Fruit fly (Drosophila melanogaster) whole organism, embryonic: Measurements from ENCODE around the gene CG46465.

Experiments
- Bteb2 ChIP-seq: fragments of 200-800 bp; sonication (Bioruptor generic); optimal IDR thresholded peaks from 2 replicates; lab custom pipeline; 2016; ENCODE audit warnings: missing biosample characterization, missing genetic modification characterization
- CG11456 ChIP-seq: fragments of 200-800 bp; sonication (Bioruptor generic); IDR thresholded peaks from 3 replicates; pipeline ENCODE4 v1.3.6; 2022; ENCODE audit warnings: missing biosample characterization, missing genetic modification characterization
- CG11695 ChIP-seq: fragments of 200-800 bp; sonication (Bioruptor generic); IDR thresholded peaks from 3 replicates; pipeline ENCODE4 v1.3.6; 2022; ENCODE audit warnings: missing biosample characterization, missing genetic modification characterization
- CG12391 ChIP-seq: fragments of 200-800 bp; sonication (Bioruptor generic); optimal IDR thresholded peaks from 3 replicates; lab custom pipeline; 2018; ENCODE audit warnings: missing biosample characterization, mild to moderate bottlenecking, missing genetic modification characterization, moderate library complexity
- CG13287 ChIP-seq: fragments of 200-800 bp; sonication (Bioruptor generic); IDR thresholded peaks from 2 replicates; pipeline ENCODE4 v1.3.6; 2022; ENCODE audit warnings: missing biosample characterization, missing genetic modification characterization; ENCODE audit not compliant: partially characterized antibody
- CG14014 ChIP-seq: fragments of 200-800 bp; sonication (Bioruptor generic); IDR thresholded peaks from 2 replicates; pipeline ENCODE4 v1.3.6; 2022; ENCODE audit warnings: missing biosample characterization, missing genetic modification characterization
- CG15514 ChIP-seq: fragments of 200-800 bp; sonication (Bioruptor generic); optimal IDR thresholded peaks from 3 replicates; lab custom pipeline; 2017; ENCODE audit warnings: missing biosample characterization, missing genetic modification characterization, mild to moderate bottlenecking, moderate library complexity, missing genetic modification reagents
- CG1602 ChIP-seq: fragments of 200-800 bp; sonication (Bioruptor generic); optimal IDR thresholded peaks from 3 replicates; lab custom pipeline; 2016; ENCODE audit warnings: missing biosample characterization, missing genetic modification characterization
- CG17829 ChIP-seq: fragments of 200-800 bp; optimal IDR thresholded peaks from 2 replicates; lab custom pipeline; 2019; ENCODE audit warnings: missing biosample characterization, mild to moderate bottlenecking, missing genetic modification characterization, moderate library complexity
- CG2116 ChIP-seq: fragments of 200-800 bp; sonication (Bioruptor generic); optimal IDR thresholded peaks from 3 replicates; lab custom pipeline; 2018; ENCODE audit warnings: missing biosample characterization, mild to moderate bottlenecking, missing genetic modification characterization
- CG30403 ChIP-seq: fragments of 200-800 bp; sonication (Bioruptor generic); optimal IDR thresholded peaks from 3 replicates; lab custom pipeline; 2016; ENCODE audit warnings: missing biosample characterization, missing genetic modification characterization
- CG31388 ChIP-seq: fragments of 200-800 bp; sonication (Bioruptor generic); optimal IDR thresholded peaks from 2 replicates; lab custom pipeline; 2016; ENCODE audit warnings: missing biosample characterization, missing genetic modification characterization
- CG4617 ChIP-seq: fragments of 200-800 bp; sonication (Bioruptor generic); optimal IDR thresholded peaks from 3 replicates; lab custom pipeline; 2016; ENCODE audit warnings: missing biosample characterization, missing genetic modification characterization, borderline replicate concordance
- CG4820 ChIP-seq: fragments of 200-800 bp; sonication (Bioruptor generic); optimal IDR thresholded peaks from 3 replicates; lab custom pipeline; 2016; ENCODE audit warnings: missing biosample characterization, missing genetic modification characterization
- CG5245 ChIP-seq: fragments of 200-800 bp; sonication (Bioruptor generic); optimal IDR thresholded peaks from 3 replicates; lab custom pipeline; 2016; ENCODE audit warnings: missing biosample characterization, missing genetic modification characterization
- CG7839 ChIP-seq: fragments of 200-800 bp; sonication (Bioruptor generic); optimal IDR thresholded peaks from 3 replicates; lab custom pipeline; 2018; ENCODE audit warnings: missing biosample characterization, mild to moderate bottlenecking, missing genetic modification characterization, moderate library complexity
- CG8290 ChIP-seq, 3 experiments: fragments of 200-800 bp; sonication (Bioruptor generic); optimal IDR thresholded peaks; 2 replicates each; lab custom pipeline; 2016 to 2019; ENCODE audit warnings: missing biosample characterization in 3 of 3, missing genetic modification characterization in 3 of 3, mild to moderate bottlenecking in 2 of 3, moderate library complexity in 1 of 3
- CTCF ChIP-seq: fragments of 200-800 bp; sonication (Bioruptor generic); optimal IDR thresholded peaks from 2 replicates; lab custom pipeline; 2017; ENCODE audit warnings: missing biosample characterization, mild to moderate bottlenecking, missing genetic modification characterization, moderate library complexity
- D19A ChIP-seq: fragments of 200-800 bp; optimal IDR thresholded peaks from 3 replicates; lab custom pipeline; 2019; ENCODE audit warnings: missing biosample characterization, mild to moderate bottlenecking, missing genetic modification characterization, moderate library complexity
- Dbx ChIP-seq: fragments of 200-800 bp; sonication (Bioruptor generic); IDR thresholded peaks from 3 replicates; pipeline ENCODE4 v1.3.6; 2022; ENCODE audit warnings: missing biosample characterization, missing genetic modification characterization
- Deaf1 ChIP-seq: fragments of 200-800 bp; optimal IDR thresholded peaks from 3 replicates; lab custom pipeline; 2019; ENCODE audit warnings: missing biosample characterization, mild to moderate bottlenecking, missing genetic modification characterization, moderate library complexity
- Dek ChIP-seq: fragments of 200-800 bp; sonication (Bioruptor generic); optimal IDR thresholded peaks from 3 replicates; lab custom pipeline; 2019; ENCODE audit warnings: missing biosample characterization, mild to moderate bottlenecking, missing genetic modification characterization, moderate library complexity
- Dip3 ChIP-seq: fragments of 200-800 bp; sonication (Bioruptor generic); optimal IDR thresholded peaks from 3 replicates; lab custom pipeline; 2016; ENCODE audit warnings: missing biosample characterization, missing genetic modification characterization
- Dll ChIP-seq: fragments of 200-800 bp; sonication (Bioruptor generic); IDR thresholded peaks from 4 replicates; pipeline ENCODE4 v1.3.6; 2022; ENCODE audit warnings: missing biosample characterization, missing genetic modification characterization; ENCODE audit not compliant: partially characterized antibody
- Dp ChIP-seq: fragments of 200-800 bp; sonication (Bioruptor generic); optimal IDR thresholded peaks from 2 replicates; lab custom pipeline; 2018; ENCODE audit warnings: missing biosample characterization, mild to moderate bottlenecking, missing genetic modification characterization, moderate library complexity
- E2f2 ChIP-seq: fragments of 200-800 bp; sonication (Bioruptor generic); IDR thresholded peaks from 2 replicates; pipeline ENCODE4 v1.3.6; 2022; ENCODE audit warnings: missing biosample characterization, missing genetic modification characterization
- Hmx ChIP-seq: fragments of 200-800 bp; sonication (Bioruptor generic); optimal IDR thresholded peaks from 2 replicates; lab custom pipeline; 2016; ENCODE audit warnings: missing biosample characterization, missing genetic modification characterization
- Hr51 ChIP-seq, 2 experiments: fragments of 200-800 bp; sonication (Bioruptor generic); optimal IDR thresholded peaks; 2 replicates in 1 of 2; 3 replicates in 1 of 2; lab custom pipeline; 2016 to 2018; ENCODE audit warnings: missing biosample characterization in 2 of 2, missing genetic modification characterization in 2 of 2, mild to moderate bottlenecking in 1 of 2, moderate library complexity in 1 of 2
- Hr78 ChIP-seq, 2 experiments: fragments of 200-800 bp in 1 of 2; fragments of >200 bp in 1 of 2; sonication (Bioruptor generic) in 1 of 2; optimal IDR thresholded peaks; 2 replicates each; lab custom pipeline; 2017 to 2019; ENCODE audit warnings: missing biosample characterization in 2 of 2, missing genetic modification characterization in 2 of 2, mild to moderate bottlenecking in 1 of 2, moderate library complexity in 1 of 2
- Lim3 ChIP-seq: fragments of 200-800 bp; sonication (Bioruptor generic); IDR thresholded peaks from 2 replicates; pipeline ENCODE4 v1.3.6; 2022; ENCODE audit warnings: missing biosample characterization, missing genetic modification characterization
- MESR4 ChIP-seq: fragments of 200-800 bp; sonication (Bioruptor generic); optimal IDR thresholded peaks from 2 replicates; lab custom pipeline; 2018; ENCODE audit warnings: missing biosample characterization, mild to moderate bottlenecking, missing genetic modification characterization, moderate library complexity
- Usf ChIP-seq: fragments of 200-800 bp; sonication (Bioruptor generic); optimal IDR thresholded peaks from 2 replicates; lab custom pipeline; 2017; ENCODE audit warnings: missing genotype, missing biosample characterization, missing genetic modification characterization
- al ChIP-seq: fragments of 200-800 bp; sonication (Bioruptor generic); IDR thresholded peaks from 2 replicates; pipeline ENCODE4 v1.3.6; 2022; ENCODE audit warnings: missing biosample characterization, missing genetic modification characterization
- az2 ChIP-seq: fragments of 200-800 bp; sonication (Bioruptor generic); optimal IDR thresholded peaks from 3 replicates; lab custom pipeline; 2016; ENCODE audit warnings: missing biosample characterization, missing genetic modification characterization
- dm ChIP-seq: fragments of 200-800 bp; sonication (Bioruptor generic); optimal IDR thresholded peaks from 3 replicates; lab custom pipeline; 2016; ENCODE audit warnings: missing biosample characterization, missing genetic modification characterization
- ems ChIP-seq: fragments of 200-800 bp; sonication (Bioruptor generic); optimal IDR thresholded peaks from 3 replicates; lab custom pipeline; 2016; ENCODE audit warnings: missing biosample characterization, missing genetic modification characterization
- gce ChIP-seq: fragments of 200-800 bp; sonication (Bioruptor generic); IDR thresholded peaks from 3 replicates; pipeline ENCODE4 v1.3.6; 2022; ENCODE audit warnings: missing biosample characterization, missing genetic modification characterization
- inv ChIP-seq: fragments of 200-800 bp; sonication (Bioruptor generic); IDR thresholded peaks from 2 replicates; pipeline ENCODE4 v1.3.6; 2022; ENCODE audit warnings: missing biosample characterization, missing genetic modification characterization; ENCODE audit not compliant: partially characterized antibody
- jing ChIP-seq: fragments of 200-800 bp; sonication (Bioruptor generic); optimal IDR thresholded peaks from 2 replicates; lab custom pipeline; 2018; ENCODE audit warnings: missing biosample characterization, mild to moderate bottlenecking, missing genetic modification characterization
- lilli ChIP-seq: fragments of 200-800 bp; sonication (Bioruptor generic); optimal IDR thresholded peaks from 3 replicates; lab custom pipeline; 2016; ENCODE audit warnings: missing biosample characterization, missing genetic modification characterization
- nmo ChIP-seq: fragments of 200-800 bp; sonication (Bioruptor generic); optimal IDR thresholded peaks from 2 replicates; lab custom pipeline; 2018; ENCODE audit warnings: missing biosample characterization, mild to moderate bottlenecking, missing genetic modification characterization, moderate library complexity
- org-1 ChIP-seq: fragments of 200-800 bp; sonication (Bioruptor generic); optimal IDR thresholded peaks from 2 replicates; lab custom pipeline; 2017; ENCODE audit warnings: missing biosample characterization, missing genetic modification characterization
- pho ChIP-seq: fragments of 200-800 bp; sonication (Bioruptor generic); optimal IDR thresholded peaks from 2 replicates; lab custom pipeline; 2016; ENCODE audit warnings: missing biosample characterization, missing genetic modification characterization
- scrt ChIP-seq: fragments of 200-800 bp; sonication (Bioruptor generic); optimal IDR thresholded peaks from 2 replicates; lab custom pipeline; 2018; ENCODE audit warnings: missing biosample characterization, mild to moderate bottlenecking, missing genetic modification characterization, moderate library complexity
- sens-2 ChIP-seq: fragments of 200-800 bp; sonication (Bioruptor generic); IDR thresholded peaks from 2 replicates; pipeline ENCODE4 v1.3.6; 2022; ENCODE audit warnings: missing biosample characterization, missing genetic modification characterization
- slou ChIP-seq: fragments of 200-800 bp; sonication (Bioruptor generic); optimal IDR thresholded peaks from 3 replicates; lab custom pipeline; 2016; ENCODE audit warnings: missing biosample characterization, missing genetic modification characterization
- stwl ChIP-seq: fragments of 200-800 bp; sonication (Bioruptor generic); optimal IDR thresholded peaks from 3 replicates; lab custom pipeline; 2018; ENCODE audit warnings: missing biosample characterization, mild to moderate bottlenecking, missing genetic modification characterization, moderate library complexity
- sug ChIP-seq: fragments of 200-800 bp; optimal IDR thresholded peaks from 2 replicates; lab custom pipeline; 2019; ENCODE audit warnings: missing biosample characterization, mild to moderate bottlenecking, missing genetic modification characterization, moderate library complexity
- trem ChIP-seq: fragments of 200-800 bp; optimal IDR thresholded peaks from 3 replicates; lab custom pipeline; 2019; ENCODE audit warnings: missing biosample characterization, mild to moderate bottlenecking, missing genetic modification characterization, moderate library complexity
- vnd ChIP-seq: fragments of 200-800 bp; sonication (Bioruptor generic); IDR thresholded peaks from 3 replicates; pipeline ENCODE4 v1.3.6; 2022; ENCODE audit warnings: missing biosample characterization, missing genetic modification characterization; ENCODE audit not compliant: partially characterized antibody
- wor ChIP-seq: fragments of 200-800 bp; sonication (Bioruptor generic); IDR thresholded peaks from 2 replicates; pipeline ENCODE4 v1.3.6; 2022; ENCODE audit warnings: missing biosample characterization, missing genetic modification characterization

The CG46465 gene

dm6 chr2L:18951674-18952073 is 40.6 kb upstream of the CG46465 start, which contains the start of gene Nedd8 (continued):
- TF ChIP-seq al (no peak), scrt (no peak), az2 (GFP tag; lab: Kevin White, UChicago) (no peak), Deaf1 (tag; lab: Kevin White, UChicago) (no peak), Hr51 (GFP tag; optimal IDR thresholded peaks at IDR 0.05; lab: Kevin White, UChicago) (no peak), org-1 (GFP tag; lab: Kevin White, UChicago) (no peak), Dll (GFP tag; lab: Robert Waterston, UW) (peak; percentile 92), stwl (peak; percentile 89), CG14014 (GFP tag; lab: Robert Waterston, UW) (no peak), Dek (tag; lab: Kevin White, UChicago) (peak; percentile 5), trem (tag; lab: Kevin White, UChicago) (peak; percentile 48), dm (no peak), inv (peak; percentile 76), nmo (GFP tag; lab: Kevin White, UChicago) (peak; percentile 4), lilli (GFP tag; lab: Kevin White, UChicago) (peak; percentile 33), CG12391 (tag; lab: Kevin White, UChicago) (peak; percentile 38), Hmx (no peak), Lim3 (GFP tag; lab: Robert Waterston, UW) (no peak), D19A (tag; lab: Kevin White, UChicago) (peak; percentile 28), CG17829 (tag; lab: Kevin White, UChicago) (peak; percentile 39), gce (no peak), CG13287 (GFP tag; lab: Robert Waterston, UW) (peak; percentile 95), CG11695 (no peak), CG1602 (no peak), jing (GFP tag; lab: Kevin White, UChicago) (no peak), Bteb2 (GFP tag; lab: Kevin White, UChicago) (no peak), CG2116 (GFP tag; lab: Kevin White, UChicago) (peak; percentile 50), pho (GFP tag; lab: Kevin White, UChicago) (no peak), CG5245 (GFP tag; lab: Kevin White, UChicago) (no peak), CG4617 (GFP tag; lab: Kevin White, UChicago) (peak; percentile 29), CG7839 (no peak), slou (GFP tag; lab: Kevin White, UChicago) (no peak), CG8290 (GFP tag; optimal IDR thresholded peaks at IDR 0.05; lab: Kevin White, UChicago) (no peak), CG8290 (tag; optimal IDR thresholded peaks at IDR 0.05; lab: Kevin White, UChicago) (peak in 1 of 2 experiments; percentile 45), sug (tag; lab: Kevin White, UChicago) (peak; percentile 16), vnd (GFP tag; lab: Robert Waterston, UW) (peak; percentile 75), MESR4 (GFP tag; lab: Kevin White, UChicago) (peak; percentile 63), CG11456 (GFP tag; lab: Robert Waterston, UW) (no peak), Dbx (GFP tag; lab: Robert Waterston, UW) (0 out of 3 replicates have a peak, but pooled peaks have one; percentile 30), CG31388 (no peak), E2f2 (GFP tag; lab: Robert Waterston, UW) (peak; percentile 76), Usf (GFP tag; lab: Kevin White, UChicago) (no peak), Hr78 (GFP tag; optimal IDR thresholded peaks at IDR 0.05; lab: Kevin White, UChicago) (no peak), ems (GFP tag; lab: Kevin White, UChicago) (no peak), wor (GFP tag; lab: Robert Waterston, UW) (no peak), CTCF (GFP tag; lab: Kevin White, UChicago) (peak; percentile 62), CG30403 (GFP tag; lab: Kevin White, UChicago) (no peak), CG4820 (GFP tag; lab: Kevin White, UChicago) (no peak), sens-2 (GFP tag; lab: Robert Waterston, UW) (no peak), CG15514 (peak; percentile 91), Dip3 (GFP tag; lab: Kevin White, UChicago) (no peak), Dp (GFP tag; lab: Kevin White, UChicago) (peak; percentile 70)
